Worm (Caenorhabditis elegans): ENCODE results near the gene arrd-7.

DNA sequence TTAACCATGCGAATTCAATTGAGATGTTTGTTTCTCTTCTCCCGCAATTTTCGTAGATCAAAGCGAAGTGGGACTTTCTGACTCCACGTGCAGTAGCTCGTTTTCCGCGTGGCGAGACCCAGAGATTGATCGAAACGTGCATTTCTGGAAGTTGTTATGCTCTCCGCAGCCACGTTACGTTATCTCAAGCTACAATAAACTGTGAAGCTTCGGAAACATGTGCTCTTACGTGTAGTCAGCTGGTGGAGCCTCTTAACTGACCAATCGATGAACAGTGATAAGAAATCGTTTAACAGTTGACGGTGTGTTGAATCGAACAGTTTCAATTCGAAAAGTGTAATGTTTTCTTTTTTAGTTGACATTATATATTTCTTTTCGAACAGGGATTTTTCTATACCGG lies 10.3 kb downstream of the arrd-7 start:
- TF ChIP-seq snpc-4 (tag; optimal IDR thresholded peaks at IDR 0.05) (no peak), R02D3.7 (tag; optimal IDR thresholded peaks at IDR 0.05) (no peak)

Data from whole organism, L2 larva.